Fruit fly (Drosophila melanogaster): ENCODE data around the gene eater.

The eater gene

dm6 chr3R:27129580-27130385, 30.3 kb upstream of the eater start (continued):
- no peak for TF ChIP-seq CG16813 (GFP tag; IDR thresholded peaks at IDR 0.05; ENCODE audit: partially characterized antibody)
- no peak for TF ChIP-seq CG12391 (tag; optimal IDR thresholded peaks at IDR 0.05)
- TF ChIP-seq ftz-f1 (GFP tag; optimal IDR thresholded peaks at IDR 0.05), result no peak
- TF ChIP-seq CG6689 (GFP tag; IDR thresholded peaks at IDR 0.05), result 0 out of 2 replicates have a peak, but pooled peaks have one; percentile 8
- peak; percentile 13 for TF ChIP-seq CG4424 (GFP tag; optimal IDR thresholded peaks at IDR 0.05)
- 0 out of 3 replicates have a peak, but pooled peaks have one; percentile 14 for TF ChIP-seq Dbx (GFP tag; IDR thresholded peaks at IDR 0.05)
- TF ChIP-seq CG11085 (GFP tag; IDR thresholded peaks at IDR 0.05), result no peak
- peak; percentile 35 for TF ChIP-seq B-H2 (GFP tag; optimal IDR thresholded peaks at IDR 0.05)
- TF ChIP-seq gcm (GFP tag; optimal IDR thresholded peaks at IDR 0.05), result no peak
- no peak; the same call in 2 of the 3 replicates for TF ChIP-seq otp (GFP tag; IDR thresholded peaks at IDR 0.05)
- no peak for TF ChIP-seq Dp (GFP tag; optimal IDR thresholded peaks at IDR 0.05)
- TF ChIP-seq Pdp1 (GFP tag; optimal IDR thresholded peaks at IDR 0.05), result peak in 1 of 2 experiments; percentile 54
- peak; percentile 50 for TF ChIP-seq grau (tag; optimal IDR thresholded peaks at IDR 0.05)
- peak; percentile 34; the same call in 1 of the 2 replicates for TF ChIP-seq CG14014 (GFP tag; IDR thresholded peaks at IDR 0.05)
- no peak for TF ChIP-seq croc (GFP tag; conservative IDR thresholded peaks at IDR 0.05)
- no peak for TF ChIP-seq CG12155 (GFP tag; optimal IDR thresholded peaks at IDR 0.05)
- TF ChIP-seq ato (GFP tag; IDR thresholded peaks at IDR 0.05; ENCODE audit: partially characterized antibody), result no peak
- 0 out of 2 replicates have a peak, but pooled peaks have one; percentile 20 for TF ChIP-seq CG4730 (GFP tag; IDR thresholded peaks at IDR 0.05)
- TF ChIP-seq sr (GFP tag; IDR thresholded peaks at IDR 0.05), result no peak
- peak; percentile 17; the same call in 1 of the 3 replicates for TF ChIP-seq B-H1 (GFP tag; IDR thresholded peaks at IDR 0.05)
- TF ChIP-seq E2f1 (GFP tag; IDR thresholded peaks at IDR 0.05), result 0 out of 2 replicates have a peak, but pooled peaks have one; percentile 12
- no peak for TF ChIP-seq jing (GFP tag; optimal IDR thresholded peaks at IDR 0.05)
- TF ChIP-seq exex (tag; optimal IDR thresholded peaks at IDR 0.05), result no peak
- peak; percentile 10 for TF ChIP-seq CG3163 (GFP tag; optimal IDR thresholded peaks at IDR 0.05)
- TF ChIP-seq dmrt99B (tag; optimal IDR thresholded peaks at IDR 0.05), result peak; percentile 18
- TF ChIP-seq dysf (GFP tag; IDR thresholded peaks at IDR 0.05), result peak; percentile 66; the same call in 2 of the 3 replicates
- peak; percentile 75 for TF ChIP-seq cwo (GFP tag; optimal IDR thresholded peaks at IDR 0.05)
- peak; percentile 6 for TF ChIP-seq CG17359 (tag; optimal IDR thresholded peaks at IDR 0.05)
- no peak for TF ChIP-seq gro (GFP tag; optimal IDR thresholded peaks at IDR 0.05)
- peak; percentile 97 for TF ChIP-seq chinmo (GFP tag; IDR thresholded peaks at IDR 0.05; ENCODE audit: partially characterized antibody)
- TF ChIP-seq Dref (GFP tag; IDR thresholded peaks at IDR 0.05), result no peak
- TF ChIP-seq btn (GFP tag; optimal IDR thresholded peaks at IDR 0.05), result no peak
- no peak for TF ChIP-seq CG12071 (GFP tag; optimal IDR thresholded peaks at IDR 0.05)
- no peak for TF ChIP-seq ssp (GFP tag; IDR thresholded peaks at IDR 0.05)
- TF ChIP-seq CG2120 (GFP tag; optimal IDR thresholded peaks at IDR 0.05), result peak; percentile 64
- no peak for TF ChIP-seq CG12769 (tag; optimal IDR thresholded peaks at IDR 0.05)
- 0 out of 3 replicates have a peak, but pooled peaks have one; percentile 20 for TF ChIP-seq CG34422 (GFP tag; IDR thresholded peaks at IDR 0.05)
- no peak for TF ChIP-seq chif (GFP tag; optimal IDR thresholded peaks at IDR 0.05)
- TF ChIP-seq Rfx (GFP tag; IDR thresholded peaks at IDR 0.05), result peak; percentile 72
- TF ChIP-seq en (GFP tag; optimal IDR thresholded peaks at IDR 0.05), result no peak
- TF ChIP-seq bbx (GFP tag; IDR thresholded peaks at IDR 0.05; ENCODE audit: partially characterized antibody), result no peak
- peak; percentile 93 for TF ChIP-seq CG13624 (GFP tag; optimal IDR thresholded peaks at IDR 0.05)
- no peak; the same call in 2 of the 3 replicates for TF ChIP-seq zfh1 (GFP tag; IDR thresholded peaks at IDR 0.05)
- TF ChIP-seq cas (GFP tag; IDR thresholded peaks at IDR 0.05), result no peak
- no peak for TF ChIP-seq Dek (tag; optimal IDR thresholded peaks at IDR 0.05)
- peak; percentile 8 for TF ChIP-seq luna (GFP tag; optimal IDR thresholded peaks at IDR 0.05)
- TF ChIP-seq esg (GFP tag; conservative IDR thresholded peaks at IDR 0.05), result peak; percentile 35; the same call in 1 of the 2 replicates
- TF ChIP-seq Dip3 (GFP tag; optimal IDR thresholded peaks at IDR 0.05), result peak; percentile 27
- TF ChIP-seq ind (GFP tag; optimal IDR thresholded peaks at IDR 0.05), result peak; percentile 36
